Worm (Caenorhabditis elegans): Measurements from ENCODE around the gene srd-67.

- TF ChIP-seq bed-2 (GFP tag; IDR thresholded peaks at IDR 0.05) (no peak), xnd-1 (tag; optimal IDR thresholded peaks at IDR 0.05) (no peak), ztf-3 (GFP tag; optimal IDR thresholded peaks at IDR 0.05) (no peak), unc-130 (GFP tag; optimal IDR thresholded peaks at IDR 0.05) (no peak), tlf-1 (GFP tag; optimal IDR thresholded peaks at IDR 0.05) (no peak), rpc-1 (optimal IDR thresholded peaks at IDR 0.05) (no peak), rpc-1 (tag; optimal IDR thresholded peaks at IDR 0.05) (no peak)
Measured at ce11 chrIII:2224478-2224877, 21.1 kb downstream of the srd-67 start, which contains the start of gene fbxa-38.

Data from whole organism, young adult.